Worm (Caenorhabditis elegans) whole organism, mixed stage, embryonic: Measurements from ENCODE around the gene mab-5.
A peak's percentile ranks its signal among the peaks of the same experiment; 100 is the strongest.

Experiments used
- bed-3 ChIP-seq: fragments of 200-800 bp; sonication (Bioruptor generic); optimal IDR thresholded peaks from 3 replicates; lab custom pipeline; 2018; ENCODE audit warnings: mild to moderate bottlenecking, missing genetic modification characterization, moderate library complexity, missing compliant biosample characterization
- blmp-1 ChIP-seq: fragments of 150-350 bp; optimal IDR thresholded peaks from 2 replicates; lab custom pipeline; 2014; ENCODE audit warnings: missing biosample characterization, missing genetic modification characterization
- ceh-43 ChIP-seq: fragments of 200-800 bp; sonication (Bioruptor generic); optimal IDR thresholded peaks from 2 replicates; lab custom pipeline; 2018; ENCODE audit warnings: mild to moderate bottlenecking, missing genetic modification characterization, moderate library complexity, missing compliant biosample characterization
- cnd-1 ChIP-seq: fragments of 200-800 bp; sonication (Bioruptor generic); optimal IDR thresholded peaks from 2 replicates; lab custom pipeline; 2018; ENCODE audit warnings: mild to moderate bottlenecking, missing genetic modification characterization, missing compliant biosample characterization
- elt-1 ChIP-seq: sonication (generic microtip); optimal IDR thresholded peaks from 2 replicates; lab custom pipeline; 2017; ENCODE audit warnings: missing genetic modification characterization, mild to moderate bottlenecking, missing compliant biosample characterization, antibody characterized with exemption, moderate library complexity, borderline replicate concordance; ENCODE audit not compliant: insufficient read depth
- elt-3 ChIP-seq: fragments of 150-350 bp; optimal IDR thresholded peaks from 2 replicates; lab custom pipeline; 2014; ENCODE audit warnings: missing biosample characterization, missing genetic modification characterization
- flh-1 ChIP-seq: fragments of 200-800 bp; sonication (Bioruptor generic); optimal IDR thresholded peaks from 2 replicates; lab custom pipeline; 2018; ENCODE audit warnings: mild to moderate bottlenecking, missing genetic modification characterization, moderate library complexity, missing compliant biosample characterization
- ham-2 ChIP-seq: fragments of 200-800 bp; sonication (Bioruptor generic); optimal IDR thresholded peaks from 2 replicates; lab custom pipeline; 2018; ENCODE audit warnings: mild to moderate bottlenecking, missing genetic modification characterization, missing compliant biosample characterization
- hlh-1 ChIP-seq: fragments of 150-350 bp; optimal IDR thresholded peaks from 2 replicates; lab custom pipeline; 2014; ENCODE audit warnings: missing biosample characterization, missing genetic modification reagents, missing genetic modification characterization
- lin-13 ChIP-seq: fragments of 150-350 bp; optimal IDR thresholded peaks from 2 replicates; lab custom pipeline; 2014; ENCODE audit warnings: missing biosample characterization, missing genetic modification characterization
- lin-32 ChIP-seq: fragments of 200-800 bp; sonication (Bioruptor generic); optimal IDR thresholded peaks from 2 replicates; lab custom pipeline; 2018; ENCODE audit warnings: mild to moderate bottlenecking, missing genetic modification characterization, missing compliant biosample characterization
- lsy-2 ChIP-seq: fragments of 150-350 bp; optimal IDR thresholded peaks from 2 replicates; lab custom pipeline; 2014; ENCODE audit warnings: missing biosample characterization, missing genetic modification characterization
- mep-1 ChIP-seq: fragments of 150-350 bp; optimal IDR thresholded peaks from 2 replicates; lab custom pipeline; 2017; ENCODE audit warnings: missing biosample characterization, missing genetic modification reagents, missing genetic modification characterization, inconsistent platforms
- mls-2 ChIP-seq: sonication (generic microtip); optimal IDR thresholded peaks from 2 replicates; lab custom pipeline; 2016; ENCODE audit warnings: mild to moderate bottlenecking, missing genetic modification characterization, moderate library complexity, missing compliant biosample characterization
- nhr-12 ChIP-seq: fragments of 150-350 bp; optimal IDR thresholded peaks from 2 replicates; lab custom pipeline; 2014; ENCODE audit warnings: missing biosample characterization, missing genetic modification characterization
- nhr-2 ChIP-seq: fragments of 150-350 bp; optimal IDR thresholded peaks from 2 replicates; lab custom pipeline; 2014; ENCODE audit warnings: missing biosample characterization, missing genetic modification characterization
- nhr-237 ChIP-seq: fragments of 150-350 bp; optimal IDR thresholded peaks from 2 replicates; lab custom pipeline; 2014; ENCODE audit warnings: missing biosample characterization, missing genetic modification characterization
- nhr-28 ChIP-seq: fragments of 150-350 bp; optimal IDR thresholded peaks from 2 replicates; lab custom pipeline; 2014; ENCODE audit warnings: missing biosample characterization, missing genetic modification characterization
- nhr-76 ChIP-seq: sonication (generic microtip); optimal IDR thresholded peaks from 2 replicates; lab custom pipeline; 2017; ENCODE audit warnings: missing biosample characterization, missing genetic modification characterization
- pha-4 ChIP-seq: fragments of 150-350 bp; optimal IDR thresholded peaks from 2 replicates; lab custom pipeline; 2018; ENCODE audit warnings: missing biosample characterization, missing genetic modification reagents, missing genetic modification characterization
- sem-2 ChIP-seq: fragments of 200-800 bp; sonication (Bioruptor generic); optimal IDR thresholded peaks from 2 replicates; lab custom pipeline; 2018; ENCODE audit warnings: mild to moderate bottlenecking, missing genetic modification characterization, missing compliant biosample characterization
- snpc-4 ChIP-seq: fragments of 150-350 bp; optimal IDR thresholded peaks from 2 replicates; lab custom pipeline; 2014; ENCODE audit warnings: missing biosample characterization, missing genetic modification characterization
- sptf-1 ChIP-seq: sonication (generic microtip); optimal IDR thresholded peaks from 2 replicates; lab custom pipeline; 2017; ENCODE audit warnings: mild to moderate bottlenecking, missing genetic modification characterization, moderate library complexity, missing compliant biosample characterization
- tbx-8 ChIP-seq: fragments of 200-800 bp; sonication (Bioruptor generic); optimal IDR thresholded peaks from 2 replicates; lab custom pipeline; 2018; ENCODE audit warnings: mild to moderate bottlenecking, missing genetic modification characterization, moderate library complexity, missing compliant biosample characterization
- unc-120 ChIP-seq: sonication (generic microtip); optimal IDR thresholded peaks from 2 replicates; lab custom pipeline; 2017; ENCODE audit warnings: missing genetic modification characterization, missing compliant biosample characterization; ENCODE audit not compliant: poor library complexity, severe bottlenecking
- unc-39 ChIP-seq: fragments of 150-350 bp; optimal IDR thresholded peaks from 2 replicates; lab custom pipeline; 2014; ENCODE audit warnings: missing biosample characterization, missing genetic modification characterization
- unc-62 ChIP-seq: fragments of 150-350 bp; optimal IDR thresholded peaks from 2 replicates; lab custom pipeline; 2014; ENCODE audit warnings: missing biosample characterization, missing genetic modification reagents, missing genetic modification characterization
- zip-8 ChIP-seq: fragments of 150-350 bp; optimal IDR thresholded peaks from 2 replicates; lab custom pipeline; 2014; ENCODE audit warnings: missing biosample characterization, missing genetic modification characterization
- ztf-11 ChIP-seq: fragments of 150-350 bp; optimal IDR thresholded peaks from 2 replicates; lab custom pipeline; 2014; ENCODE audit warnings: missing biosample characterization, missing genetic modification characterization

Gene mab-5

ce11 chrIII:7775983-7776440 lies 7.2 kb downstream of the mab-5 start, which contains the start of gene bath-15:
Gene bath-15, minus strand, starts transcription at chrIII:7776033.
- TF ChIP-seq tbx-8 = no peak
- TF ChIP-seq, all 35 proteins: peak for 0

ce11 chrIII:7773791-7774190 lies 9.5 kb downstream of the mab-5 start:
- TF ChIP-seq mep-1 (no peak), unc-39 (tag; lab: Kevin White, UChicago) (no peak), blmp-1 (tag; lab: Kevin White, UChicago) (no peak), nhr-12 (tag; lab: Kevin White, UChicago) (no peak), nhr-2 (tag; lab: Kevin White, UChicago) (no peak), ceh-43 (GFP tag; lab: Kevin White, UChicago) (no peak), elt-3 (tag; lab: Kevin White, UChicago) (no peak), snpc-4 (no peak), bed-3 (GFP tag; lab: Kevin White, UChicago) (no peak), hlh-1 (tag; lab: Kevin White, UChicago) (no peak), ham-2 (GFP tag; lab: Kevin White, UChicago) (no peak), lin-32 (GFP tag; lab: Kevin White, UChicago) (no peak), sem-2 (GFP tag; lab: Kevin White, UChicago) (no peak), nhr-237 (tag; lab: Kevin White, UChicago) (no peak), tbx-8 (no peak), elt-1 (tag; lab: Kevin White, UChicago) (no peak), unc-120 (tag; lab: Kevin White, UChicago) (no peak), zip-8 (tag; lab: Kevin White, UChicago) (no peak)

ce11 chrIII:7772901-7773300 lies 10.4 kb downstream of the mab-5 start, which contains the start of the genes ZK686.6 and ZK686.1:
Gene ZK686.6, minus strand, starts transcription at chrIII:7773001.
Gene ZK686.1, plus strand, starts transcription at chrIII:7773134.
- TF ChIP-seq mls-2 (tag; lab: Kevin White, UChicago) (no peak), ham-2 (GFP tag; lab: Kevin White, UChicago) (no peak), bed-3 (GFP tag; lab: Kevin White, UChicago) (no peak), ztf-11 (tag; lab: Kevin White, UChicago) (no peak), nhr-28 (tag; lab: Kevin White, UChicago) (no peak), flh-1 (GFP tag; lab: Kevin White, UChicago) (no peak), elt-1 (tag; lab: Kevin White, UChicago) (no peak), mep-1 (no peak), nhr-76 (tag; lab: Kevin White, UChicago) (no peak), nhr-237 (tag; lab: Kevin White, UChicago) (no peak), cnd-1 (tag; lab: Kevin White, UChicago) (no peak), zip-8 (tag; lab: Kevin White, UChicago) (no peak), elt-3 (tag; lab: Kevin White, UChicago) (no peak), pha-4 (no peak)

ce11 chrIII:7770986-7771385 lies 12.3 kb downstream of the mab-5 start:
- peak; percentile 59 for TF ChIP-seq lin-13 (tag; lab: Kevin White, UChicago)
- peak; percentile 10 for TF ChIP-seq sptf-1 (tag; lab: Kevin White, UChicago)
- peak; percentile 69 for TF ChIP-seq lsy-2 (tag; lab: Kevin White, UChicago)
- TF ChIP-seq, all 35 proteins: peak for 3; not testable (repeated sequence) for 32

ce11 chrIII:7769965-7770364 lies 13.3 kb downstream of the mab-5 start, which contains the start of gene snu-23:
Gene snu-23, minus strand, starts transcription at chrIII:7770120.
- TF ChIP-seq unc-62 (GFP tag; lab: Kevin White, UChicago) (no peak), lsy-2 (tag; lab: Kevin White, UChicago) (peak; percentile 93), unc-120 (tag; lab: Kevin White, UChicago) (peak; percentile 45)
- TF ChIP-seq, all 35 proteins: peak for 2

- TF ChIP-seq snpc-4 (no peak), zip-8 (tag; lab: Kevin White, UChicago) (no peak)
These were observed 14.3 kb downstream of the mab-5 start, which contains the start of gene ZK686.3 for ce11 chrIII:7768963-7769362. Gene ZK686.3, minus strand, starts transcription at chrIII:7769063.
